Fruit fly (Drosophila melanogaster): ENCODE measurements around the gene CG10097.

dm6 chr3R:12373800-12374199, 22.0 kb downstream of the CG10097 start, which contains the start of gene GstD4:
- no peak for TF ChIP-seq CG34367 (tag; optimal IDR thresholded peaks at IDR 0.05)
- TF ChIP-seq Ets98B (GFP tag; IDR thresholded peaks at IDR 0.05), result no peak
- no peak for TF ChIP-seq CG17806 (tag; optimal IDR thresholded peaks at IDR 0.05)
- no peak for TF ChIP-seq CG12605 (GFP tag; IDR thresholded peaks at IDR 0.05)
